Worm (Caenorhabditis elegans) whole organism, L4/young adult: ENCODE results near the gene Y45F10D.2.

Experiments
- dao-5 ChIP-seq: sonication (generic microtip); optimal IDR thresholded peaks from 2 replicates; lab custom pipeline; 2016; ENCODE audit warnings: missing genotype, missing genetic modification characterization, moderate library complexity, missing compliant biosample characterization
- him-1 ChIP-seq: sonication (generic microtip); optimal IDR thresholded peaks from 2 replicates; lab custom pipeline; 2016; ENCODE audit warnings: missing genotype, missing genetic modification reagents, missing genetic modification characterization, missing compliant biosample characterization

DNA sequence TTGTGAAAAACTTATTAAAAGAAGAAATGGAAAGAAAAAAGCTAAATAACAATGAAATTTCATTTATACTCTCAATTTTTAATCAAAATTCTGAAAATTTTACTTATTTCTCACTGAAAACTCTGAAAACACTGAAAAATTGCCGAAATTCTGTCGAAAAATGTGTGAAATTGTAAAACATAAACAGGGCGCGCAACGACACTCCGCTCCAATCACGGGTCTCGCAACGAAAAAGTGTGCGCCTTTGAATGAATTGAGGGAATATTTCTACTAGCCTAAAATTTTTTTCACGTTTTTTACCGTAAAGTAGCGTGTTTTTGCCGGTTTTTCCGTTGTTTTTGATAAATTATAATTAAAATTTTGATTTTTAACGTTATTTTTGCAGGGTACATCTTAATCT is 3.0 kb upstream of the Y45F10D.2 start, which contains the start of gene rpl-18:
- TF ChIP-seq dao-5: no peak
- TF ChIP-seq him-1 (tag; lab: Kevin White, UChicago): no peak
